Worm (Caenorhabditis elegans) whole organism, young adult: ENCODE measurements around the gene gur-3.

Source experiments
- Y56A3A.18 ChIP-seq: fragments of 200-800 bp; sonication (Bioruptor generic); IDR thresholded peaks from 2 replicates; pipeline ENCODE4 v1.3.6; 2022; ENCODE audit warnings: missing genetic modification reagents, missing genetic modification characterization, missing compliant biosample characterization
- cebp-2 ChIP-seq: fragments of 200-800 bp; sonication (Bioruptor generic); IDR thresholded peaks from 2 replicates; pipeline ENCODE4 v1.3.6; 2022; ENCODE audit warnings: missing genetic modification characterization, missing compliant biosample characterization
- die-1 ChIP-seq: sonication (generic microtip); optimal IDR thresholded peaks from 2 replicates; lab custom pipeline; 2016; ENCODE audit warnings: missing genotype, mild to moderate bottlenecking, missing genetic modification characterization, missing compliant biosample characterization
- egl-44 ChIP-seq: fragments of 200-800 bp; sonication (Bioruptor generic); IDR thresholded peaks from 2 replicates; pipeline ENCODE4 v1.3.6; 2022; ENCODE audit warnings: missing genetic modification reagents, missing genetic modification characterization, missing compliant biosample characterization
- lsl-1 ChIP-seq: fragments of 200-800 bp; sonication (Bioruptor generic); optimal IDR thresholded peaks from 2 replicates; lab custom pipeline; 2018; ENCODE audit warnings: mild to moderate bottlenecking, missing genetic modification characterization, moderate library complexity, missing compliant biosample characterization
- snpc-4 ChIP-seq, 5 experiments: fragments of 150-350 bp in 1 of 5; sonication (generic microtip) in 4 of 5; optimal IDR thresholded peaks; 2 replicates each; lab custom pipeline; 2014 to 2018; ENCODE audit warnings: missing genetic modification characterization in 5 of 5, missing biosample characterization in 3 of 5, antibody characterized with exemption in 2 of 5, mild to moderate bottlenecking in 2 of 5, missing compliant biosample characterization in 2 of 5, missing genotype in 2 of 5, moderate library complexity in 2 of 5, missing genetic modification reagents in 1 of 5
- sptf-2 ChIP-seq: fragments of 200-800 bp; sonication (Bioruptor generic); optimal IDR thresholded peaks from 2 replicates; lab custom pipeline; 2018; ENCODE audit warnings: mild to moderate bottlenecking, missing genetic modification characterization, missing compliant biosample characterization
- tbp1 ChIP-seq: fragments of 200-800 bp; sonication (Bioruptor generic); optimal IDR thresholded peaks from 2 replicates; lab custom pipeline; 2018; ENCODE audit warnings: mild to moderate bottlenecking, missing genetic modification characterization, missing compliant biosample characterization
- unc-62 ChIP-seq: fragments of 150-350 bp; optimal IDR thresholded peaks from 2 replicates; lab custom pipeline; 2014; ENCODE audit warnings: missing biosample characterization, missing genetic modification reagents, missing genetic modification characterization
- ztf-18 ChIP-seq: sonication (generic microtip); optimal IDR thresholded peaks from 2 replicates; lab custom pipeline; 2016; ENCODE audit warnings: missing genotype, mild to moderate bottlenecking, missing genetic modification characterization, missing compliant biosample characterization

ce11 chrX:10386408-10386807 lies 19.7 kb downstream of the gur-3 start, which contains the start of gene dyf-6:
- TF ChIP-seq Y56A3A.18 (GFP tag; lab: Robert Waterston, UW) (no peak), sptf-2 (no peak), tbp1 (no peak), lsl-1 (GFP tag; lab: Kevin White, UChicago) (no peak), snpc-4 (GFP tag; optimal IDR thresholded peaks at IDR 0.05; lab: Kevin White, UChicago) (no peak), snpc-4 (tag; optimal IDR thresholded peaks at IDR 0.05; lab: Kevin White, UChicago) (no peak), unc-62 (GFP tag; lab: Kevin White, UChicago) (no peak), die-1 (tag; lab: Kevin White, UChicago) (no peak), egl-44 (GFP tag; lab: Robert Waterston, UW) (no peak), cebp-2 (GFP tag; lab: Robert Waterston, UW) (no peak), ztf-18 (tag; lab: Kevin White, UChicago) (no peak)
